Worm (Caenorhabditis elegans) whole organism, mixed stage, embryonic: ENCODE data around the gene ttbk-4.

Experiments
- M03D4.4 ChIP-seq: sonication (generic microtip); optimal IDR thresholded peaks from 2 replicates; lab custom pipeline; 2017; ENCODE audit warnings: mild to moderate bottlenecking, missing genetic modification characterization, missing compliant biosample characterization
- bed-3 ChIP-seq: fragments of 200-800 bp; sonication (Bioruptor generic); optimal IDR thresholded peaks from 3 replicates; lab custom pipeline; 2018; ENCODE audit warnings: mild to moderate bottlenecking, missing genetic modification characterization, moderate library complexity, missing compliant biosample characterization
- blmp-1 ChIP-seq: fragments of 150-350 bp; optimal IDR thresholded peaks from 2 replicates; lab custom pipeline; 2014; ENCODE audit warnings: missing biosample characterization, missing genetic modification characterization
- ceh-39 ChIP-seq: fragments of 150-350 bp; optimal IDR thresholded peaks from 2 replicates; lab custom pipeline; 2014; ENCODE audit warnings: missing biosample characterization, missing genetic modification characterization
- ceh-43 ChIP-seq: fragments of 200-800 bp; sonication (Bioruptor generic); optimal IDR thresholded peaks from 2 replicates; lab custom pipeline; 2018; ENCODE audit warnings: mild to moderate bottlenecking, missing genetic modification characterization, moderate library complexity, missing compliant biosample characterization
- ceh-83 ChIP-seq: fragments of 200-800 bp; sonication (Bioruptor generic); optimal IDR thresholded peaks from 2 replicates; lab custom pipeline; 2018; ENCODE audit warnings: mild to moderate bottlenecking, missing genetic modification characterization, missing compliant biosample characterization
- drap-1 ChIP-seq: fragments of 200-800 bp; sonication (Bioruptor generic); optimal IDR thresholded peaks from 3 replicates; lab custom pipeline; 2018; ENCODE audit warnings: mild to moderate bottlenecking, missing genetic modification characterization, missing compliant biosample characterization
- elt-1 ChIP-seq: sonication (generic microtip); optimal IDR thresholded peaks from 2 replicates; lab custom pipeline; 2017; ENCODE audit warnings: missing genetic modification characterization, mild to moderate bottlenecking, missing compliant biosample characterization, antibody characterized with exemption, moderate library complexity, borderline replicate concordance; ENCODE audit not compliant: insufficient read depth
- elt-3 ChIP-seq: fragments of 150-350 bp; optimal IDR thresholded peaks from 2 replicates; lab custom pipeline; 2014; ENCODE audit warnings: missing biosample characterization, missing genetic modification characterization
- flh-1 ChIP-seq: fragments of 200-800 bp; sonication (Bioruptor generic); optimal IDR thresholded peaks from 2 replicates; lab custom pipeline; 2018; ENCODE audit warnings: mild to moderate bottlenecking, missing genetic modification characterization, moderate library complexity, missing compliant biosample characterization
- ham-2 ChIP-seq: fragments of 200-800 bp; sonication (Bioruptor generic); optimal IDR thresholded peaks from 2 replicates; lab custom pipeline; 2018; ENCODE audit warnings: mild to moderate bottlenecking, missing genetic modification characterization, missing compliant biosample characterization
- hlh-1 ChIP-seq: fragments of 150-350 bp; optimal IDR thresholded peaks from 2 replicates; lab custom pipeline; 2014; ENCODE audit warnings: missing biosample characterization, missing genetic modification reagents, missing genetic modification characterization
- lin-32 ChIP-seq: fragments of 200-800 bp; sonication (Bioruptor generic); optimal IDR thresholded peaks from 2 replicates; lab custom pipeline; 2018; ENCODE audit warnings: mild to moderate bottlenecking, missing genetic modification characterization, missing compliant biosample characterization
- lsy-2 ChIP-seq: fragments of 150-350 bp; optimal IDR thresholded peaks from 2 replicates; lab custom pipeline; 2014; ENCODE audit warnings: missing biosample characterization, missing genetic modification characterization
- mab-5 ChIP-seq: fragments of 150-350 bp; optimal IDR thresholded peaks from 2 replicates; lab custom pipeline; 2014; ENCODE audit warnings: missing biosample characterization, missing genetic modification characterization
- mep-1 ChIP-seq: fragments of 150-350 bp; optimal IDR thresholded peaks from 2 replicates; lab custom pipeline; 2017; ENCODE audit warnings: missing biosample characterization, missing genetic modification reagents, missing genetic modification characterization, inconsistent platforms
- mls-2 ChIP-seq: sonication (generic microtip); optimal IDR thresholded peaks from 2 replicates; lab custom pipeline; 2016; ENCODE audit warnings: mild to moderate bottlenecking, missing genetic modification characterization, moderate library complexity, missing compliant biosample characterization
- nhr-12 ChIP-seq: fragments of 150-350 bp; optimal IDR thresholded peaks from 2 replicates; lab custom pipeline; 2014; ENCODE audit warnings: missing biosample characterization, missing genetic modification characterization
- nhr-2 ChIP-seq: fragments of 150-350 bp; optimal IDR thresholded peaks from 2 replicates; lab custom pipeline; 2014; ENCODE audit warnings: missing biosample characterization, missing genetic modification characterization
- nhr-237 ChIP-seq: fragments of 150-350 bp; optimal IDR thresholded peaks from 2 replicates; lab custom pipeline; 2014; ENCODE audit warnings: missing biosample characterization, missing genetic modification characterization
- nhr-28 ChIP-seq: fragments of 150-350 bp; optimal IDR thresholded peaks from 2 replicates; lab custom pipeline; 2014; ENCODE audit warnings: missing biosample characterization, missing genetic modification characterization
- nhr-76 ChIP-seq: sonication (generic microtip); optimal IDR thresholded peaks from 2 replicates; lab custom pipeline; 2017; ENCODE audit warnings: missing biosample characterization, missing genetic modification characterization
- pha-4 ChIP-seq: fragments of 150-350 bp; optimal IDR thresholded peaks from 2 replicates; lab custom pipeline; 2018; ENCODE audit warnings: missing biosample characterization, missing genetic modification reagents, missing genetic modification characterization
- sem-2 ChIP-seq: fragments of 200-800 bp; sonication (Bioruptor generic); optimal IDR thresholded peaks from 2 replicates; lab custom pipeline; 2018; ENCODE audit warnings: mild to moderate bottlenecking, missing genetic modification characterization, missing compliant biosample characterization
- snpc-4 ChIP-seq: fragments of 150-350 bp; optimal IDR thresholded peaks from 2 replicates; lab custom pipeline; 2014; ENCODE audit warnings: missing biosample characterization, missing genetic modification characterization
- sptf-1 ChIP-seq: sonication (generic microtip); optimal IDR thresholded peaks from 2 replicates; lab custom pipeline; 2017; ENCODE audit warnings: mild to moderate bottlenecking, missing genetic modification characterization, moderate library complexity, missing compliant biosample characterization
- tbx-8 ChIP-seq: fragments of 200-800 bp; sonication (Bioruptor generic); optimal IDR thresholded peaks from 2 replicates; lab custom pipeline; 2018; ENCODE audit warnings: mild to moderate bottlenecking, missing genetic modification characterization, moderate library complexity, missing compliant biosample characterization
- unc-120 ChIP-seq: sonication (generic microtip); optimal IDR thresholded peaks from 2 replicates; lab custom pipeline; 2017; ENCODE audit warnings: missing genetic modification characterization, missing compliant biosample characterization; ENCODE audit not compliant: poor library complexity, severe bottlenecking
- unc-39 ChIP-seq: fragments of 150-350 bp; optimal IDR thresholded peaks from 2 replicates; lab custom pipeline; 2014; ENCODE audit warnings: missing biosample characterization, missing genetic modification characterization
- unc-62 ChIP-seq: fragments of 150-350 bp; optimal IDR thresholded peaks from 2 replicates; lab custom pipeline; 2014; ENCODE audit warnings: missing biosample characterization, missing genetic modification reagents, missing genetic modification characterization
- zip-8 ChIP-seq: fragments of 150-350 bp; optimal IDR thresholded peaks from 2 replicates; lab custom pipeline; 2014; ENCODE audit warnings: missing biosample characterization, missing genetic modification characterization
- ztf-11 ChIP-seq: fragments of 150-350 bp; optimal IDR thresholded peaks from 2 replicates; lab custom pipeline; 2014; ENCODE audit warnings: missing biosample characterization, missing genetic modification characterization

Gene ttbk-4

ce11 chrIV:10046005-10046404 is 28.9 kb downstream of the ttbk-4 start:
- no peak for TF ChIP-seq unc-62 (GFP tag; lab: Kevin White, UChicago)
- TF ChIP-seq tbx-8 (GFP tag; lab: Kevin White, UChicago) = no peak
- TF ChIP-seq ceh-39 (tag; lab: Kevin White, UChicago) = no peak
- no peak for TF ChIP-seq ceh-43 (GFP tag; lab: Kevin White, UChicago)
- no peak for TF ChIP-seq elt-3 (tag; lab: Kevin White, UChicago)
- no peak for TF ChIP-seq snpc-4 (tag; lab: Kevin White, UChicago)
- no peak for TF ChIP-seq nhr-76 (tag; lab: Kevin White, UChicago)
- no peak for TF ChIP-seq blmp-1 (tag; lab: Kevin White, UChicago)
- TF ChIP-seq elt-1 (tag; lab: Kevin White, UChicago) = no peak
- no peak for TF ChIP-seq drap-1 (GFP tag; lab: Kevin White, UChicago)
- TF ChIP-seq nhr-237 (tag; lab: Kevin White, UChicago) = no peak
- no peak for TF ChIP-seq ceh-83 (GFP tag; lab: Kevin White, UChicago)
- no peak for TF ChIP-seq pha-4 (tag; lab: Kevin White, UChicago)
- TF ChIP-seq lsy-2 (tag; lab: Kevin White, UChicago) = no peak
- TF ChIP-seq bed-3 (GFP tag; lab: Kevin White, UChicago) = no peak
- TF ChIP-seq mls-2 = no peak
- no peak for TF ChIP-seq mab-5 (tag; lab: Kevin White, UChicago)
- TF ChIP-seq lin-32 (GFP tag; lab: Kevin White, UChicago) = no peak
- no peak for TF ChIP-seq sptf-1 (tag; lab: Kevin White, UChicago)
- no peak for TF ChIP-seq nhr-2 (tag; lab: Kevin White, UChicago)

ce11 chrIV:10042881-10043280 is 32.1 kb downstream of the ttbk-4 start, which contains the start of gene frk-1:
Gene frk-1 (plus strand): TSS chrIV:10043181.
- TF ChIP-seq unc-62 (GFP tag; lab: Kevin White, UChicago) = no peak
- TF ChIP-seq tbx-8 (GFP tag; lab: Kevin White, UChicago) = no peak
- TF ChIP-seq sem-2 (GFP tag; lab: Kevin White, UChicago) = no peak
- no peak for TF ChIP-seq sptf-1 (tag; lab: Kevin White, UChicago)
- no peak for TF ChIP-seq bed-3 (GFP tag; lab: Kevin White, UChicago)
- TF ChIP-seq elt-3 (tag; lab: Kevin White, UChicago) = no peak
- TF ChIP-seq hlh-1 (tag; lab: Kevin White, UChicago) = no peak
- TF ChIP-seq mep-1 (tag; lab: Kevin White, UChicago) = no peak
- no peak for TF ChIP-seq ztf-11 (tag; lab: Kevin White, UChicago)
- no peak for TF ChIP-seq zip-8 (tag; lab: Kevin White, UChicago)

ce11 chrIV:10040803-10041202 is 34.1 kb downstream of the ttbk-4 start, which contains the start of gene dhs-31:
Gene dhs-31 (minus strand): TSS chrIV:10040903.
- TF ChIP-seq nhr-237 (tag; lab: Kevin White, UChicago) (no peak), nhr-12 (tag; lab: Kevin White, UChicago) (no peak), mab-5 (tag; lab: Kevin White, UChicago) (no peak), lin-32 (GFP tag; lab: Kevin White, UChicago) (no peak), ceh-43 (GFP tag; lab: Kevin White, UChicago) (no peak), unc-120 (tag; lab: Kevin White, UChicago) (no peak), elt-1 (tag; lab: Kevin White, UChicago) (no peak)

- no peak for TF ChIP-seq unc-39
- no peak for TF ChIP-seq blmp-1 (tag; lab: Kevin White, UChicago)
- no peak for TF ChIP-seq mab-5 (tag; lab: Kevin White, UChicago)
- no peak for TF ChIP-seq snpc-4 (tag; lab: Kevin White, UChicago)
- no peak for TF ChIP-seq nhr-12 (tag; lab: Kevin White, UChicago)
- no peak for TF ChIP-seq M03D4.4 (tag; lab: Kevin White, UChicago)
- no peak for TF ChIP-seq ztf-11 (tag; lab: Kevin White, UChicago)
- TF ChIP-seq ham-2 = no peak
- TF ChIP-seq pha-4 (tag; lab: Kevin White, UChicago) = no peak
- no peak for TF ChIP-seq nhr-2 (tag; lab: Kevin White, UChicago)
- no peak for TF ChIP-seq elt-3 (tag; lab: Kevin White, UChicago)
- TF ChIP-seq nhr-28 = no peak
- TF ChIP-seq flh-1 (GFP tag; lab: Kevin White, UChicago) = no peak
- TF ChIP-seq zip-8 (tag; lab: Kevin White, UChicago) = no peak
These were observed 38.0 kb downstream of the ttbk-4 start, which contains the start of gene F44D12.10 for ce11 chrIV:10036966-10037365. Gene F44D12.10 (minus strand): TSS chrIV:10037066.
